Worm (Caenorhabditis elegans) whole organism, L2 larva: ENCODE results near the gene C28D4.10.

ENCODE experiments used
- ama-1 ChIP-seq: fragments of 150-350 bp; optimal IDR thresholded peaks from 2 replicates; lab custom pipeline; 2018; ENCODE audit warnings: inconsistent platforms
- mab-5 ChIP-seq: fragments of 150-350 bp; optimal IDR thresholded peaks from 2 replicates; lab custom pipeline; 2014; ENCODE audit warnings: missing biosample characterization, missing genetic modification characterization
- skn-1 ChIP-seq: sonication (generic microtip); optimal IDR thresholded peaks from 2 replicates; lab custom pipeline; 2017; ENCODE audit warnings: missing biosample characterization, missing genetic modification characterization
- sma-9 ChIP-seq, 2 experiments: fragments of 150-350 bp in 1 of 2; sonication (generic microtip) in 1 of 2; optimal IDR thresholded peaks; 2 replicates each; lab custom pipeline; 2014 to 2016; ENCODE audit warnings: missing genetic modification characterization in 2 of 2, mild to moderate bottlenecking in 1 of 2, missing biosample characterization in 1 of 2, missing compliant biosample characterization in 1 of 2, missing genetic modification reagents in 1 of 2, moderate library complexity in 1 of 2
- unc-39 ChIP-seq: fragments of 150-350 bp; optimal IDR thresholded peaks from 2 replicates; lab custom pipeline; 2014; ENCODE audit warnings: missing biosample characterization, missing genetic modification characterization

C28D4.10 gene

ce11 chrIV:9784689-9785088 is 46.4 kb downstream of the C28D4.10 start, which contains the start of gene sre-4:
Gene sre-4 (minus strand): TSS chrIV:9784789.
- TF ChIP-seq skn-1 (tag; lab: Kevin White, UChicago) (no peak), mab-5 (tag; lab: Kevin White, UChicago) (no peak), sma-9 (GFP tag; optimal IDR thresholded peaks at IDR 0.05; lab: Kevin White, UChicago) (no peak), sma-9 (tag; optimal IDR thresholded peaks at IDR 0.05; lab: Kevin White, UChicago) (no peak), unc-39 (tag; lab: Kevin White, UChicago) (no peak), ama-1 (no peak)
- TF ChIP-seq, all 48 proteins: peak for 0
